Fruit fly (Drosophila melanogaster) whole organism, embryonic: ENCODE measurements around the gene Pat1.

Experiments
- ATbp ChIP-seq: fragments of 200-800 bp; sonication (Bioruptor generic); optimal IDR thresholded peaks from 2 replicates; lab custom pipeline; 2017; ENCODE audit warnings: missing biosample characterization, mild to moderate bottlenecking, missing genetic modification characterization, missing genetic modification reagents
- BtbVII ChIP-seq: fragments of 200-800 bp; sonication (Bioruptor generic); optimal IDR thresholded peaks from 3 replicates; lab custom pipeline; 2017; ENCODE audit warnings: missing biosample characterization, mild to moderate bottlenecking, missing genetic modification characterization
- Bteb2 ChIP-seq: fragments of 200-800 bp; sonication (Bioruptor generic); optimal IDR thresholded peaks from 2 replicates; lab custom pipeline; 2016; ENCODE audit warnings: missing biosample characterization, missing genetic modification characterization
- CG1024 ChIP-seq: fragments of 200-800 bp; sonication (Bioruptor generic); IDR thresholded peaks from 2 replicates; pipeline ENCODE4 v1.3.6; 2022; ENCODE audit warnings: missing biosample characterization, missing genetic modification characterization
- CG10431 ChIP-seq: fragments of 200-800 bp; sonication (Bioruptor generic); optimal IDR thresholded peaks from 3 replicates; lab custom pipeline; 2018; ENCODE audit warnings: missing biosample characterization, mild to moderate bottlenecking, missing genetic modification characterization
- CG10979 ChIP-seq: fragments of 200-800 bp; sonication (Bioruptor generic); optimal IDR thresholded peaks from 2 replicates; lab custom pipeline; 2018; ENCODE audit warnings: missing biosample characterization, mild to moderate bottlenecking, missing genetic modification characterization, moderate library complexity
- CG13287 ChIP-seq: fragments of 200-800 bp; sonication (Bioruptor generic); IDR thresholded peaks from 2 replicates; pipeline ENCODE4 v1.3.6; 2022; ENCODE audit warnings: missing biosample characterization, missing genetic modification characterization; ENCODE audit not compliant: partially characterized antibody
- CG13775 ChIP-seq: fragments of 200-800 bp; sonication (Bioruptor generic); optimal IDR thresholded peaks from 3 replicates; lab custom pipeline; 2017; ENCODE audit warnings: missing biosample characterization, mild to moderate bottlenecking, missing genetic modification characterization
- CG14710 ChIP-seq: fragments of 200-800 bp; sonication (Bioruptor generic); optimal IDR thresholded peaks from 3 replicates; lab custom pipeline; 2019; ENCODE audit warnings: missing biosample characterization, mild to moderate bottlenecking, missing genetic modification characterization, moderate library complexity
- CG15514 ChIP-seq: fragments of 200-800 bp; sonication (Bioruptor generic); optimal IDR thresholded peaks from 3 replicates; lab custom pipeline; 2017; ENCODE audit warnings: missing biosample characterization, missing genetic modification characterization, mild to moderate bottlenecking, moderate library complexity, missing genetic modification reagents
- CG1602 ChIP-seq: fragments of 200-800 bp; sonication (Bioruptor generic); optimal IDR thresholded peaks from 3 replicates; lab custom pipeline; 2016; ENCODE audit warnings: missing biosample characterization, missing genetic modification characterization
- CG31365 ChIP-seq: fragments of 200-800 bp; sonication (Bioruptor generic); optimal IDR thresholded peaks from 2 replicates; lab custom pipeline; 2018; ENCODE audit warnings: missing biosample characterization, mild to moderate bottlenecking, missing genetic modification characterization
- CG32772 ChIP-seq: fragments of 200-800 bp; sonication (Bioruptor generic); IDR thresholded peaks from 2 replicates; pipeline ENCODE4 v1.3.6; 2022; ENCODE audit warnings: missing biosample characterization, missing genetic modification characterization
- CG33557 ChIP-seq: fragments of 200-800 bp; sonication (Bioruptor generic); optimal IDR thresholded peaks from 2 replicates; lab custom pipeline; 2019; ENCODE audit warnings: missing biosample characterization, mild to moderate bottlenecking, missing genetic modification characterization, moderate library complexity
- CG34422 ChIP-seq: fragments of 200-800 bp; sonication (Bioruptor generic); IDR thresholded peaks from 3 replicates; pipeline ENCODE4 v1.3.6; 2022; ENCODE audit warnings: missing biosample characterization, missing genetic modification characterization
- CG4360 ChIP-seq: fragments of 200-800 bp; sonication (Bioruptor generic); IDR thresholded peaks from 2 replicates; pipeline ENCODE4 v1.3.6; 2022; ENCODE audit warnings: missing biosample characterization, missing genetic modification characterization
- CG4424 ChIP-seq: fragments of 200-800 bp; sonication (Bioruptor generic); optimal IDR thresholded peaks from 3 replicates; lab custom pipeline; 2016; ENCODE audit warnings: missing biosample characterization, missing genetic modification characterization
- CG6254 ChIP-seq: fragments of 200-800 bp; sonication (Bioruptor generic); optimal IDR thresholded peaks from 3 replicates; lab custom pipeline; 2017; ENCODE audit warnings: mild to moderate bottlenecking, missing biosample characterization, missing genetic modification reagents, missing genetic modification characterization
- CG7271 ChIP-seq: fragments of 200-800 bp; sonication (Bioruptor generic); optimal IDR thresholded peaks from 2 replicates; lab custom pipeline; 2018; ENCODE audit warnings: missing biosample characterization, mild to moderate bottlenecking, missing genetic modification characterization, moderate library complexity
- CG8478 ChIP-seq: fragments of >200 bp; optimal IDR thresholded peaks from 2 replicates; lab custom pipeline; 2018
- CTCF ChIP-seq: fragments of 200-800 bp; sonication (Bioruptor generic); optimal IDR thresholded peaks from 2 replicates; lab custom pipeline; 2017; ENCODE audit warnings: missing biosample characterization, mild to moderate bottlenecking, missing genetic modification characterization, moderate library complexity
- D19A ChIP-seq: fragments of 200-800 bp; optimal IDR thresholded peaks from 3 replicates; lab custom pipeline; 2019; ENCODE audit warnings: missing biosample characterization, mild to moderate bottlenecking, missing genetic modification characterization, moderate library complexity
- Dip2 ChIP-seq: fragments of 200-800 bp; sonication (Bioruptor generic); IDR thresholded peaks from 2 replicates; pipeline ENCODE4 v1.3.6; 2022; ENCODE audit warnings: missing biosample characterization, missing genetic modification characterization
- HLH4C ChIP-seq: fragments of 200-800 bp; sonication (Bioruptor generic); IDR thresholded peaks from 3 replicates; pipeline ENCODE4 v1.3.6; 2022; ENCODE audit warnings: missing biosample characterization, missing genetic modification characterization; ENCODE audit not compliant: partially characterized antibody
- Lim3 ChIP-seq: fragments of 200-800 bp; sonication (Bioruptor generic); IDR thresholded peaks from 2 replicates; pipeline ENCODE4 v1.3.6; 2022; ENCODE audit warnings: missing biosample characterization, missing genetic modification characterization
- Mes4 ChIP-seq: fragments of 200-800 bp; sonication (Bioruptor generic); optimal IDR thresholded peaks from 2 replicates; lab custom pipeline; 2016; ENCODE audit warnings: missing biosample characterization, missing genetic modification characterization
- TFAM ChIP-seq: fragments of 200-800 bp; sonication (Bioruptor generic); optimal IDR thresholded peaks from 2 replicates; lab custom pipeline; 2017; ENCODE audit warnings: missing biosample characterization, missing genetic modification characterization, inconsistent platforms
- ase ChIP-seq: fragments of 200-800 bp; sonication (Bioruptor generic); IDR thresholded peaks from 3 replicates; pipeline ENCODE4 v1.3.6; 2022; ENCODE audit warnings: missing biosample characterization, missing genetic modification characterization
- az2 ChIP-seq: fragments of 200-800 bp; sonication (Bioruptor generic); optimal IDR thresholded peaks from 3 replicates; lab custom pipeline; 2016; ENCODE audit warnings: missing biosample characterization, missing genetic modification characterization
- btn ChIP-seq: fragments of 200-800 bp; sonication (Bioruptor generic); optimal IDR thresholded peaks from 2 replicates; lab custom pipeline; 2016; ENCODE audit warnings: missing biosample characterization, missing genetic modification characterization
- cad ChIP-seq: fragments of >200 bp; optimal IDR thresholded peaks from 2 replicates; lab custom pipeline; 2017; ENCODE audit warnings: missing biosample characterization, missing genetic modification characterization
- cas ChIP-seq: fragments of 200-800 bp; sonication (Bioruptor generic); IDR thresholded peaks from 2 replicates; pipeline ENCODE4 v1.3.6; 2022; ENCODE audit warnings: missing biosample characterization, missing genetic modification characterization
- croc ChIP-seq: fragments of 200-800 bp; sonication (Bioruptor generic); conservative IDR thresholded peaks from 3 replicates; pipeline ENCODE4 v1.3.6; 2022; ENCODE audit warnings: missing biosample characterization, missing genetic modification characterization
- danr ChIP-seq: fragments of 200-800 bp; sonication (Bioruptor generic); IDR thresholded peaks from 2 replicates; pipeline ENCODE4 v1.3.6; 2022; ENCODE audit warnings: missing biosample characterization, missing genetic modification characterization
- fd3F ChIP-seq: fragments of 200-800 bp; sonication (Bioruptor generic); optimal IDR thresholded peaks from 2 replicates; lab custom pipeline; 2018; ENCODE audit warnings: missing biosample characterization, mild to moderate bottlenecking, missing genetic modification characterization, moderate library complexity
- gcm2 ChIP-seq: fragments of 200-800 bp; sonication (Bioruptor generic); optimal IDR thresholded peaks from 2 replicates; lab custom pipeline; 2016; ENCODE audit warnings: missing biosample characterization, missing genetic modification characterization
- grn ChIP-seq: fragments of 200-800 bp; sonication (Bioruptor generic); optimal IDR thresholded peaks from 3 replicates; lab custom pipeline; 2017; ENCODE audit warnings: missing biosample characterization, missing genetic modification characterization
- hbn ChIP-seq: fragments of 200-800 bp; sonication (Bioruptor generic); IDR thresholded peaks from 2 replicates; pipeline ENCODE4 v1.3.6; 2022; ENCODE audit warnings: missing biosample characterization, missing genetic modification characterization; ENCODE audit not compliant: partially characterized antibody
- insv ChIP-seq, 2 experiments: fragments of 200-800 bp; sonication (Bioruptor generic); optimal IDR thresholded peaks; 3 replicates each; lab custom pipeline; 2016 to 2018; ENCODE audit warnings: missing biosample characterization in 2 of 2, missing genetic modification characterization in 2 of 2
- lab ChIP-seq: fragments of 200-800 bp; sonication (Bioruptor generic); optimal IDR thresholded peaks from 3 replicates; lab custom pipeline; 2017; ENCODE audit warnings: missing biosample characterization, missing genetic modification characterization, mild to moderate bottlenecking, moderate library complexity, missing genetic modification reagents
- nau ChIP-seq: fragments of 200-800 bp; sonication (Bioruptor generic); optimal IDR thresholded peaks from 3 replicates; lab custom pipeline; 2017; ENCODE audit warnings: missing biosample characterization, mild to moderate bottlenecking, missing genetic modification characterization, missing genetic modification reagents
- nerfin-1 ChIP-seq: fragments of 200-800 bp; sonication (Bioruptor generic); optimal IDR thresholded peaks from 3 replicates; lab custom pipeline; 2019; ENCODE audit warnings: missing biosample characterization, mild to moderate bottlenecking, missing genetic modification characterization, moderate library complexity
- odd ChIP-seq: fragments of 200-800 bp; sonication (Bioruptor generic); optimal IDR thresholded peaks from 2 replicates; lab custom pipeline; 2017; ENCODE audit warnings: missing biosample characterization, mild to moderate bottlenecking, missing genetic modification characterization
- pita ChIP-seq: fragments of 200-800 bp; sonication (Bioruptor generic); optimal IDR thresholded peaks from 2 replicates; lab custom pipeline; 2017; ENCODE audit warnings: missing biosample characterization, mild to moderate bottlenecking, missing genetic modification characterization
- pros ChIP-seq: fragments of 200-800 bp; sonication (Bioruptor generic); optimal IDR thresholded peaks from 3 replicates; lab custom pipeline; 2019; ENCODE audit warnings: missing biosample characterization, mild to moderate bottlenecking, missing genetic modification characterization, moderate library complexity
- scrt ChIP-seq: fragments of 200-800 bp; sonication (Bioruptor generic); optimal IDR thresholded peaks from 2 replicates; lab custom pipeline; 2018; ENCODE audit warnings: missing biosample characterization, mild to moderate bottlenecking, missing genetic modification characterization, moderate library complexity
- sima ChIP-seq: fragments of 200-800 bp; sonication (Bioruptor generic); optimal IDR thresholded peaks from 2 replicates; lab custom pipeline; 2016; ENCODE audit warnings: missing biosample characterization, missing genetic modification characterization
- stwl ChIP-seq: fragments of 200-800 bp; sonication (Bioruptor generic); optimal IDR thresholded peaks from 3 replicates; lab custom pipeline; 2018; ENCODE audit warnings: missing biosample characterization, mild to moderate bottlenecking, missing genetic modification characterization, moderate library complexity
- vnd ChIP-seq: fragments of 200-800 bp; sonication (Bioruptor generic); IDR thresholded peaks from 3 replicates; pipeline ENCODE4 v1.3.6; 2022; ENCODE audit warnings: missing biosample characterization, missing genetic modification characterization; ENCODE audit not compliant: partially characterized antibody
- z ChIP-seq: fragments of 200-800 bp; sonication (Bioruptor generic); IDR thresholded peaks from 3 replicates; pipeline ENCODE4 v1.3.6; 2022; ENCODE audit warnings: missing biosample characterization, missing genetic modification characterization

Pat1 gene

dm6 chrX:6571234-6571915, 19.2 kb upstream of the Pat1 start (continued):
- TF ChIP-seq CG15514 (GFP tag; lab: Kevin White, UChicago) (peak; percentile 49), CG34422 (peak; percentile 85), TFAM (GFP tag; lab: Kevin White, UChicago) (peak; percentile 40), Lim3 (GFP tag; lab: Robert Waterston, UW) (peak; percentile 33; the same call in 1 of the 2 replicates), Mes4 (GFP tag; lab: Kevin White, UChicago) (peak; percentile 41), danr (peak; percentile 76), CG4424 (GFP tag; lab: Kevin White, UChicago) (peak; percentile 86), pita (no peak), az2 (GFP tag; lab: Kevin White, UChicago) (peak; percentile 85), Dip2 (GFP tag; lab: Robert Waterston, UW) (no peak), CG13775 (GFP tag; lab: Kevin White, UChicago) (peak; percentile 86), CG31365 (tag; lab: Kevin White, UChicago) (peak; percentile 51), insv (GFP tag; optimal IDR thresholded peaks at IDR 0.05; lab: Kevin White, UChicago) (peak in 1 of 2 experiments; percentile 20), CG1602 (GFP tag; lab: Kevin White, UChicago) (peak; percentile 77), BtbVII (GFP tag; lab: Kevin White, UChicago) (peak; percentile 71), CG32772 (GFP tag; lab: Robert Waterston, UW) (peak; percentile 83), CG4360 (GFP tag; lab: Robert Waterston, UW) (no peak), HLH4C (no peak), nerfin-1 (tag; lab: Kevin White, UChicago) (peak; percentile 92), hbn (GFP tag; lab: Robert Waterston, UW) (no peak), grn (peak; percentile 10), cad (GFP tag; lab: Kevin White, UChicago) (no peak), CG14710 (tag; lab: Kevin White, UChicago) (peak; percentile 94), CG10431 (peak; percentile 78), ase (peak; percentile 55; the same call in 2 of the 3 replicates), vnd (no peak), gcm2 (GFP tag; lab: Kevin White, UChicago) (peak; percentile 8), fd3F (GFP tag; lab: Kevin White, UChicago) (peak; percentile 65), CTCF (GFP tag; lab: Kevin White, UChicago) (peak; percentile 40), nau (GFP tag; lab: Kevin White, UChicago) (peak; percentile 86), ATbp (GFP tag; lab: Kevin White, UChicago) (peak; percentile 91), croc (peak; percentile 89), CG8478 (lab: Kevin White, UChicago) (peak; percentile 60), z (GFP tag; lab: Robert Waterston, UW) (no peak), Bteb2 (GFP tag; lab: Kevin White, UChicago) (no peak), CG13287 (GFP tag; lab: Robert Waterston, UW) (no peak), scrt (GFP tag; lab: Kevin White, UChicago) (peak; percentile 76), CG1024 (GFP tag; lab: Robert Waterston, UW) (peak; percentile 48; the same call in 1 of the 2 replicates), D19A (peak; percentile 91), stwl (tag; lab: Kevin White, UChicago) (peak; percentile 11), cas (GFP tag; lab: Robert Waterston, UW) (no peak; the same call in 1 of the 2 replicates), CG7271 (tag; lab: Kevin White, UChicago) (peak; percentile 58), btn (GFP tag; lab: Kevin White, UChicago) (no peak), lab (GFP tag; lab: Kevin White, UChicago) (peak; percentile 84), CG6254 (GFP tag; lab: Kevin White, UChicago) (peak; percentile 90), odd (GFP tag; lab: Kevin White, UChicago) (peak; percentile 89), CG10979 (peak; percentile 96), pros (GFP tag; lab: Kevin White, UChicago) (peak; percentile 28), CG33557 (GFP tag; lab: Kevin White, UChicago) (peak; percentile 92), sima (no peak)
